Worm (Caenorhabditis elegans) whole organism, L1 larva: ENCODE data around the gene lgc-45.
A peak's percentile ranks its signal among the peaks of the same experiment; 100 is the strongest.

ENCODE experiments used
- C16A3.4 ChIP-seq: fragments of 150-350 bp; optimal IDR thresholded peaks from 2 replicates; lab custom pipeline; 2014; ENCODE audit warnings: missing biosample characterization, missing genetic modification characterization
- Y116A8C.19 ChIP-seq: sonication (generic microtip); optimal IDR thresholded peaks from 2 replicates; lab custom pipeline; 2016; ENCODE audit warnings: missing compliant biosample characterization, missing genetic modification characterization, borderline replicate concordance
- aha-1 ChIP-seq: fragments of 150-350 bp; optimal IDR thresholded peaks from 2 replicates; lab custom pipeline; 2014; ENCODE audit warnings: missing biosample characterization, missing genetic modification characterization
- alr-1 ChIP-seq: fragments of 200-800 bp; sonication (Bioruptor generic); optimal IDR thresholded peaks from 2 replicates; lab custom pipeline; 2018; ENCODE audit warnings: borderline replicate concordance, mild to moderate bottlenecking, missing genetic modification characterization, missing compliant biosample characterization
- ama-1 ChIP-seq: fragments of 150-350 bp; optimal IDR thresholded peaks from 2 replicates; lab custom pipeline; 2014
- blmp-1 ChIP-seq: fragments of 150-350 bp; optimal IDR thresholded peaks from 2 replicates; lab custom pipeline; 2014; ENCODE audit warnings: missing biosample characterization, missing genetic modification characterization
- ceh-63 ChIP-seq: fragments of 200-800 bp; sonication (Bioruptor generic); optimal IDR thresholded peaks from 2 replicates; lab custom pipeline; 2018; ENCODE audit warnings: mild to moderate bottlenecking, missing genetic modification characterization, missing compliant biosample characterization
- ceh-8 ChIP-seq: fragments of 200-800 bp; sonication (Bioruptor generic); optimal IDR thresholded peaks from 2 replicates; lab custom pipeline; 2018; ENCODE audit warnings: mild to moderate bottlenecking, missing genetic modification characterization, moderate library complexity, missing compliant biosample characterization
- ceh-82 ChIP-seq, 3 experiments: fragments of 150-350 bp in 1 of 3; sonication (generic microtip) in 2 of 3; optimal IDR thresholded peaks; 2 replicates each; lab custom pipeline; 2014 to 2017; ENCODE audit warnings: missing biosample characterization in 3 of 3, missing genetic modification characterization in 3 of 3
- dpl-1 ChIP-seq, 3 experiments: fragments of 150-350 bp in 2 of 3; sonication (generic microtip) in 1 of 3; optimal IDR thresholded peaks; 2 replicates each; lab custom pipeline; 2014 to 2017; ENCODE audit warnings: missing biosample characterization in 3 of 3, missing genetic modification characterization in 3 of 3, missing genetic modification reagents in 3 of 3
- efl-1 ChIP-seq, 4 experiments: fragments of 150-350 bp; optimal IDR thresholded peaks in 3 of 4; peaks in 1 of 4; 1 replicate in 1 of 4; 2 replicates in 3 of 4; lab custom pipeline; 2014; ENCODE audit warnings: missing biosample characterization in 2 of 4, missing genetic modification characterization in 2 of 4, missing genetic modification reagents in 2 of 4
- elt-2 ChIP-seq: sonication (generic microtip); optimal IDR thresholded peaks from 2 replicates; lab custom pipeline; 2016; ENCODE audit warnings: missing genetic modification characterization, mild to moderate bottlenecking, inconsistent platforms, missing compliant biosample characterization, missing genetic modification reagents
- ets-5 ChIP-seq: fragments of 200-800 bp; sonication (Bioruptor generic); IDR thresholded peaks from 2 replicates; pipeline ENCODE4 v1.3.6; 2022; ENCODE audit warnings: missing genetic modification characterization, missing compliant biosample characterization
- fkh-4 ChIP-seq: sonication (generic microtip); optimal IDR thresholded peaks from 2 replicates; lab custom pipeline; 2016; ENCODE audit warnings: missing compliant biosample characterization, missing genetic modification characterization, borderline replicate concordance
- fkh-8 ChIP-seq: sonication (generic microtip); optimal IDR thresholded peaks from 2 replicates; lab custom pipeline; 2016; ENCODE audit warnings: mild to moderate bottlenecking, missing genetic modification characterization, missing compliant biosample characterization
- irx-1 ChIP-seq: sonication (generic microtip); optimal IDR thresholded peaks from 2 replicates; lab custom pipeline; 2016; ENCODE audit warnings: missing genetic modification characterization, missing compliant biosample characterization
- lin-14 ChIP-seq: fragments of 200-800 bp; sonication (Bioruptor generic); optimal IDR thresholded peaks from 2 replicates; lab custom pipeline; 2018; ENCODE audit warnings: mild to moderate bottlenecking, missing genetic modification characterization, moderate library complexity, missing compliant biosample characterization
- lin-35 ChIP-seq, 2 experiments: fragments of 150-350 bp; optimal IDR thresholded peaks; 2 replicates each; lab custom pipeline; 2014; ENCODE audit warnings: missing biosample characterization in 2 of 2, missing genetic modification characterization in 2 of 2, missing genetic modification reagents in 2 of 2
- lsy-2 ChIP-seq, 2 experiments: fragments of 150-350 bp; optimal IDR thresholded peaks; 2 replicates each; lab custom pipeline; 2014; ENCODE audit warnings: missing biosample characterization in 2 of 2, missing genetic modification characterization in 2 of 2
- mef-2 ChIP-seq: fragments of 150-350 bp; optimal IDR thresholded peaks from 2 replicates; lab custom pipeline; 2014; ENCODE audit warnings: missing biosample characterization, missing genetic modification characterization
- mep-1 ChIP-seq: fragments of 150-350 bp; optimal IDR thresholded peaks from 2 replicates; lab custom pipeline; 2014; ENCODE audit warnings: missing biosample characterization, missing genetic modification characterization
- nhr-11 ChIP-seq: fragments of 150-350 bp; optimal IDR thresholded peaks from 2 replicates; lab custom pipeline; 2014; ENCODE audit warnings: missing biosample characterization, missing genetic modification characterization
- nhr-12 ChIP-seq: sonication (generic microtip); optimal IDR thresholded peaks from 2 replicates; lab custom pipeline; 2017; ENCODE audit warnings: missing biosample characterization, missing genetic modification characterization
- nhr-19 ChIP-seq: fragments of 200-800 bp; sonication (Bioruptor generic); conservative IDR thresholded peaks from 2 replicates; pipeline ENCODE4 v1.3.6; 2022; ENCODE audit warnings: missing genetic modification characterization, missing compliant biosample characterization
- nhr-20 ChIP-seq: sonication (generic microtip); optimal IDR thresholded peaks from 2 replicates; lab custom pipeline; 2016; ENCODE audit warnings: mild to moderate bottlenecking, missing genetic modification characterization, missing compliant biosample characterization
- nhr-237 ChIP-seq: fragments of 150-350 bp; optimal IDR thresholded peaks from 2 replicates; lab custom pipeline; 2014; ENCODE audit warnings: missing biosample characterization, missing genetic modification characterization
- nhr-28 ChIP-seq: fragments of 150-350 bp; optimal IDR thresholded peaks from 2 replicates; lab custom pipeline; 2014; ENCODE audit warnings: missing biosample characterization, missing genetic modification characterization
- nhr-85 ChIP-seq: sonication (generic microtip); peaks from one replicate; lab custom pipeline; 2016; ENCODE audit warnings: missing genetic modification characterization, inconsistent platforms, missing compliant biosample characterization
- nhr-90 ChIP-seq: sonication (generic microtip); optimal IDR thresholded peaks from 2 replicates; lab custom pipeline; 2016; ENCODE audit warnings: mild to moderate bottlenecking, missing genetic modification characterization, missing compliant biosample characterization; ENCODE audit not compliant: poor library complexity
- pax-3 ChIP-seq: fragments of 200-800 bp; sonication (Bioruptor generic); optimal IDR thresholded peaks from 2 replicates; lab custom pipeline; 2018; ENCODE audit warnings: mild to moderate bottlenecking, missing genetic modification characterization, moderate library complexity, missing compliant biosample characterization
- rnt-1 ChIP-seq: sonication (generic microtip); optimal IDR thresholded peaks from 2 replicates; lab custom pipeline; 2016; ENCODE audit warnings: mild to moderate bottlenecking, missing genetic modification characterization, moderate library complexity, missing compliant biosample characterization
- skn-1 ChIP-seq: fragments of 150-350 bp; optimal IDR thresholded peaks from 2 replicates; lab custom pipeline; 2014; ENCODE audit warnings: missing biosample characterization, missing genetic modification characterization
- swsn-7 ChIP-seq: sonication (generic microtip); optimal IDR thresholded peaks from 2 replicates; lab custom pipeline; 2016; ENCODE audit warnings: missing genetic modification characterization, missing compliant biosample characterization
- unc-30 ChIP-seq: sonication (generic microtip); optimal IDR thresholded peaks from 2 replicates; lab custom pipeline; 2017; ENCODE audit warnings: missing biosample characterization, missing genetic modification characterization
- unc-86 ChIP-seq: sonication (generic microtip); optimal IDR thresholded peaks from 2 replicates; lab custom pipeline; 2016; ENCODE audit warnings: missing genetic modification characterization, missing compliant biosample characterization
- unc-98 ChIP-seq: fragments of 200-800 bp; sonication (Bioruptor generic); IDR thresholded peaks from 2 replicates; pipeline ENCODE4 v1.3.6; 2022; ENCODE audit warnings: missing genetic modification characterization, missing compliant biosample characterization
- vab-15 ChIP-seq: sonication (generic microtip); optimal IDR thresholded peaks from 2 replicates; lab custom pipeline; 2017; ENCODE audit warnings: missing genotype, mild to moderate bottlenecking, missing genetic modification characterization, missing compliant biosample characterization
- ztf-4 ChIP-seq: fragments of 150-350 bp; optimal IDR thresholded peaks from 2 replicates; lab custom pipeline; 2014; ENCODE audit warnings: missing biosample characterization, missing genetic modification characterization

lgc-45 gene

ce11 chrII:3561561-3561960 lies 4.3 kb downstream of the lgc-45 start, which contains the start of gene W10G11.2:
Gene W10G11.2 (minus strand): TSS chrII:3561661.
- no peak for TF ChIP-seq Y116A8C.19 (tag; lab: Kevin White, UChicago)
- no peak for TF ChIP-seq nhr-90 (tag; lab: Kevin White, UChicago)
- no peak for TF ChIP-seq unc-30 (tag; lab: Kevin White, UChicago)
- TF ChIP-seq unc-86 (tag; lab: Kevin White, UChicago), result no peak
- no peak for TF ChIP-seq vab-15
- no peak for TF ChIP-seq irx-1

- TF ChIP-seq elt-2 (tag; lab: Kevin White, UChicago), result no peak
- no peak for TF ChIP-seq unc-98 (GFP tag; lab: Robert Waterston, UW)
- no peak for TF ChIP-seq alr-1 (tag; lab: Kevin White, UChicago)
- no peak for TF ChIP-seq ceh-63
- no peak for TF ChIP-seq fkh-4 (tag; lab: Kevin White, UChicago)
- no peak for TF ChIP-seq mef-2 (tag; lab: Kevin White, UChicago)
- no peak for TF ChIP-seq lin-35 (GFP tag; optimal IDR thresholded peaks at IDR 0.05; lab: Kevin White, UChicago)
- TF ChIP-seq nhr-12, result no peak
- no peak for TF ChIP-seq ceh-8 (GFP tag; lab: Kevin White, UChicago)
- TF ChIP-seq skn-1 (tag; lab: Kevin White, UChicago), result no peak
- TF ChIP-seq, all 84 proteins: peak for 0
Observed at ce11 chrII:3562419-3562818, 5.1 kb downstream of the lgc-45 start, which contains the start of gene W10G11.3. Gene W10G11.3 (minus strand): TSS chrII:3562519.

ce11 chrII:3567066-3567465 lies 9.8 kb downstream of the lgc-45 start:
- TF ChIP-seq Y116A8C.19 (tag; lab: Kevin White, UChicago), result no peak
- no peak for TF ChIP-seq nhr-20 (tag; lab: Kevin White, UChicago)
- TF ChIP-seq nhr-11 (tag; lab: Kevin White, UChicago), result no peak
- TF ChIP-seq, all 84 proteins: peak for 0

- peak in 1 of 3 experiments; percentile 12 for TF ChIP-seq dpl-1 (GFP tag; optimal IDR thresholded peaks at IDR 0.05; lab: Kevin White, UChicago)
- peak; percentile 45 for TF ChIP-seq nhr-20 (tag; lab: Kevin White, UChicago)
- peak; percentile 37 for TF ChIP-seq nhr-19 (GFP tag; lab: Robert Waterston, UW)
- peak; percentile 14 to 29 for TF ChIP-seq efl-1 (optimal IDR thresholded peaks at IDR 0.05; lab: Kevin White, UChicago)
- TF ChIP-seq efl-1 (GFP tag; optimal IDR thresholded peaks at IDR 0.05 in 1 of 2; lab: Kevin White, UChicago), result peak in 1 of 2 experiments; percentile 91
- TF ChIP-seq fkh-8 (tag; lab: Kevin White, UChicago), result peak; percentile 17
- peak; percentile 70 for TF ChIP-seq nhr-85 (tag; lab: Kevin White, UChicago)
- peak; percentile 34 for TF ChIP-seq elt-2 (tag; lab: Kevin White, UChicago)
- peak; percentile 11 for TF ChIP-seq swsn-7 (tag; lab: Kevin White, UChicago)
- peak in 1 of 3 experiments; percentile 21 for TF ChIP-seq ceh-82 (tag; optimal IDR thresholded peaks at IDR 0.05; lab: Kevin White, UChicago)
- peak; percentile 58 for TF ChIP-seq nhr-90 (tag; lab: Kevin White, UChicago)
- TF ChIP-seq rnt-1 (tag; lab: Kevin White, UChicago), result peak; percentile 50
- TF ChIP-seq lin-35 (GFP tag; optimal IDR thresholded peaks at IDR 0.05; lab: Kevin White, UChicago), result peak in 1 of 2 experiments; percentile 24
Observed at ce11 chrII:3567576-3567975, 10.3 kb downstream of the lgc-45 start.

- TF ChIP-seq ama-1 (no peak), ets-5 (no peak), lin-14 (GFP tag; lab: Kevin White, UChicago) (no peak), aha-1 (tag; lab: Kevin White, UChicago) (no peak), blmp-1 (no peak), efl-1 (optimal IDR thresholded peaks at IDR 0.05; lab: Kevin White, UChicago) (no peak), efl-1 (GFP tag; optimal IDR thresholded peaks at IDR 0.05 in 1 of 2; lab: Kevin White, UChicago) (no peak), nhr-28 (tag; lab: Kevin White, UChicago) (no peak), vab-15 (no peak), mep-1 (tag; lab: Kevin White, UChicago) (no peak), alr-1 (tag; lab: Kevin White, UChicago) (no peak), lsy-2 (tag; optimal IDR thresholded peaks at IDR 0.05; lab: Kevin White, UChicago) (no peak), ztf-4 (tag; lab: Kevin White, UChicago) (no peak), nhr-237 (tag; lab: Kevin White, UChicago) (no peak), nhr-19 (GFP tag; lab: Robert Waterston, UW) (no peak), pax-3 (no peak), C16A3.4 (tag; lab: Kevin White, UChicago) (no peak)
- TF ChIP-seq, all 84 proteins: peak for 0
Observed at ce11 chrII:3569118-3569517, 11.8 kb downstream of the lgc-45 start, which contains the start of gene clec-127. Gene clec-127 (minus strand): TSS chrII:3569218.
